Worm (Caenorhabditis elegans) whole organism, L4 larva: ENCODE results near the gene lin-13.

Experiments
- D1046.2 ChIP-seq: fragments of 200-800 bp; sonication (Bioruptor generic); IDR thresholded peaks from 2 replicates; pipeline ENCODE4 v1.3.6; 2022; ENCODE audit warnings: missing genetic modification characterization, missing compliant biosample characterization
- Y75B8A.6 ChIP-seq: fragments of 200-800 bp; sonication (Bioruptor generic); IDR thresholded peaks from 2 replicates; pipeline ENCODE4 v1.3.6; 2022; ENCODE audit warnings: missing genetic modification reagents, missing genetic modification characterization, missing compliant biosample characterization
- aha-1 ChIP-seq: fragments of 150-350 bp; peaks from one replicate; lab custom pipeline; 2014; ENCODE audit warnings: missing biosample characterization, missing genetic modification characterization
- ama-1 ChIP-seq: fragments of 150-350 bp; optimal IDR thresholded peaks from 2 replicates; lab custom pipeline; 2014; ENCODE audit warnings: inconsistent platforms, mixed read lengths
- ceh-20 ChIP-seq: fragments of 200-800 bp; sonication (Bioruptor generic); IDR thresholded peaks from 2 replicates; pipeline ENCODE4 v1.3.6; 2022; ENCODE audit warnings: missing genetic modification reagents, missing genetic modification characterization, missing compliant biosample characterization
- ceh-28 ChIP-seq: fragments of 150-350 bp; optimal IDR thresholded peaks from 2 replicates; lab custom pipeline; 2014; ENCODE audit warnings: missing biosample characterization, missing genetic modification reagents, missing genetic modification characterization
- ceh-44 ChIP-seq: fragments of 200-800 bp; sonication (Bioruptor generic); IDR thresholded peaks from 2 replicates; pipeline ENCODE4 v1.3.6; 2022; ENCODE audit warnings: missing genetic modification reagents, missing genetic modification characterization, missing compliant biosample characterization
- ces-1 ChIP-seq: fragments of 150-350 bp; sonication (generic microtip); optimal IDR thresholded peaks from 4 replicates; lab custom pipeline; 2014; ENCODE audit warnings: missing biosample characterization, missing genetic modification reagents, missing genetic modification characterization
- ctbp-1 ChIP-seq: fragments of 200-800 bp; sonication (Bioruptor generic); IDR thresholded peaks from 2 replicates; pipeline ENCODE4 v1.3.6; 2022; ENCODE audit warnings: missing genetic modification reagents, missing genetic modification characterization, missing compliant biosample characterization
- daf-16 ChIP-seq, 3 experiments: sonication (generic microtip); optimal IDR thresholded peaks; 2 replicates each; lab custom pipeline; 2016 to 2017; ENCODE audit warnings: missing genetic modification characterization in 3 of 3, missing genetic modification reagents in 3 of 3, mild to moderate bottlenecking in 2 of 3, missing compliant biosample characterization in 2 of 3, missing biosample characterization in 1 of 3, moderate library complexity in 1 of 3
- dmd-6 ChIP-seq: fragments of 200-800 bp; sonication (Bioruptor generic); IDR thresholded peaks from 2 replicates; pipeline ENCODE4 v1.3.6; 2022; ENCODE audit warnings: missing genetic modification reagents, missing genetic modification characterization, missing compliant biosample characterization
- dpl-1 ChIP-seq: fragments of 150-350 bp; optimal IDR thresholded peaks from 2 replicates; lab custom pipeline; 2014; ENCODE audit warnings: missing biosample characterization, missing genetic modification reagents, missing genetic modification characterization
- dve-1 ChIP-seq: sonication (generic microtip); optimal IDR thresholded peaks from 2 replicates; lab custom pipeline; 2017; ENCODE audit warnings: antibody characterized with exemption, mild to moderate bottlenecking, missing genetic modification characterization, missing compliant biosample characterization; ENCODE audit not compliant: insufficient read depth
- egl-43 ChIP-seq: fragments of 200-800 bp; sonication (Bioruptor generic); IDR thresholded peaks from 2 replicates; pipeline ENCODE4 v1.3.6; 2022; ENCODE audit warnings: missing genetic modification reagents, missing genetic modification characterization, missing compliant biosample characterization
- fkh-10 ChIP-seq: fragments of 150-350 bp; optimal IDR thresholded peaks from 2 replicates; lab custom pipeline; 2014; ENCODE audit warnings: missing biosample characterization, missing genetic modification reagents, missing genetic modification characterization
- fos-1 ChIP-seq: fragments of 150-350 bp; optimal IDR thresholded peaks from 2 replicates; lab custom pipeline; 2014; ENCODE audit warnings: missing biosample characterization, missing genetic modification characterization
- gei-8 ChIP-seq: fragments of 200-800 bp; sonication (Bioruptor generic); optimal IDR thresholded peaks from 2 replicates; lab custom pipeline; 2018; ENCODE audit warnings: mild to moderate bottlenecking, missing genetic modification characterization, missing compliant biosample characterization
- hif-1 ChIP-seq, 2 experiments: sonication (generic microtip); optimal IDR thresholded peaks; 2 replicates each; lab custom pipeline; 2016 to 2017; ENCODE audit warnings: missing compliant biosample characterization in 2 of 2, missing genetic modification characterization in 2 of 2, missing genetic modification reagents in 2 of 2, missing genotype in 2 of 2, mild to moderate bottlenecking in 1 of 2
- hlh-11 ChIP-seq: fragments of 200-800 bp; sonication (Bioruptor generic); optimal IDR thresholded peaks from 2 replicates; lab custom pipeline; 2018; ENCODE audit warnings: mild to moderate bottlenecking, missing genetic modification characterization, missing compliant biosample characterization
- hlh-30 ChIP-seq: sonication (generic microtip); optimal IDR thresholded peaks from 2 replicates; lab custom pipeline; 2017; ENCODE audit warnings: antibody characterized with exemption, mild to moderate bottlenecking, missing genetic modification characterization, missing compliant biosample characterization; ENCODE audit not compliant: insufficient read depth
- lsy-2 ChIP-seq, 2 experiments: fragments of 150-350 bp in 1 of 2; sonication (generic microtip) in 1 of 2; optimal IDR thresholded peaks; 2 replicates each; lab custom pipeline; 2014 to 2017; ENCODE audit warnings: missing biosample characterization in 2 of 2, missing genetic modification characterization in 2 of 2
- madf-5 ChIP-seq, 2 experiments: fragments of 200-800 bp; sonication (Bioruptor generic); IDR thresholded peaks; 2 replicates each; pipeline ENCODE4 v1.3.6; 2022; ENCODE audit warnings: missing compliant biosample characterization in 2 of 2, missing genetic modification characterization in 2 of 2
- mdl-1 ChIP-seq, 2 experiments: fragments of 150-350 bp in 1 of 2; sonication (generic microtip) in 1 of 2; optimal IDR thresholded peaks; 2 replicates each; lab custom pipeline; 2014 to 2017; ENCODE audit warnings: missing biosample characterization in 2 of 2, missing genetic modification characterization in 2 of 2
- mep-1 ChIP-seq: fragments of 150-350 bp; sonication (generic microtip); optimal IDR thresholded peaks from 3 replicates; lab custom pipeline; 2014; ENCODE audit warnings: missing biosample characterization, missing genetic modification characterization
- nhr-11 ChIP-seq: fragments of 150-350 bp; optimal IDR thresholded peaks from 2 replicates; lab custom pipeline; 2014; ENCODE audit warnings: missing biosample characterization, missing genetic modification characterization
- nhr-25 ChIP-seq: sonication (generic microtip); optimal IDR thresholded peaks from 2 replicates; lab custom pipeline; 2017; ENCODE audit warnings: missing genetic modification characterization, mild to moderate bottlenecking, missing compliant biosample characterization, antibody characterized with exemption, moderate library complexity, borderline replicate concordance; ENCODE audit not compliant: insufficient read depth
- nhr-28 ChIP-seq: fragments of 150-350 bp; optimal IDR thresholded peaks from 2 replicates; lab custom pipeline; 2014; ENCODE audit warnings: missing biosample characterization, missing genetic modification characterization
- nhr-48 ChIP-seq: sonication (generic microtip); optimal IDR thresholded peaks from 2 replicates; lab custom pipeline; 2016; ENCODE audit warnings: mild to moderate bottlenecking, missing genetic modification characterization, missing compliant biosample characterization
- nhr-76 ChIP-seq: fragments of 150-350 bp; optimal IDR thresholded peaks from 2 replicates; lab custom pipeline; 2014; ENCODE audit warnings: missing biosample characterization, missing genetic modification characterization
- pha-4 ChIP-seq, 2 experiments: fragments of 150-350 bp in 1 of 2; fragments of 200-800 bp in 1 of 2; sonication (Bioruptor generic) in 1 of 2; IDR thresholded peaks in 1 of 2; optimal IDR thresholded peaks in 1 of 2; 2 replicates each; pipeline versions ENCODE4 v1.3.6 to Lab custom; 2014 to 2022; ENCODE audit warnings: missing genetic modification characterization in 2 of 2, missing genetic modification reagents in 2 of 2, missing biosample characterization in 1 of 2, missing compliant biosample characterization in 1 of 2
- rbr-2 ChIP-seq: sonication (generic microtip); optimal IDR thresholded peaks from 2 replicates; lab custom pipeline; 2016; ENCODE audit warnings: missing genotype, missing genetic modification characterization, missing compliant biosample characterization
- snpc-1.2 ChIP-seq: fragments of 200-800 bp; sonication (Bioruptor generic); IDR thresholded peaks from 2 replicates; pipeline ENCODE4 v1.3.6; 2022; ENCODE audit warnings: missing genetic modification reagents, missing genetic modification characterization, missing compliant biosample characterization
- snpc-4 ChIP-seq: fragments of 150-350 bp; optimal IDR thresholded peaks from 2 replicates; lab custom pipeline; 2014; ENCODE audit warnings: missing biosample characterization, missing genetic modification characterization
- tag-97 ChIP-seq: fragments of 200-800 bp; sonication (Bioruptor generic); IDR thresholded peaks from 2 replicates; pipeline ENCODE4 v1.3.6; 2022; ENCODE audit warnings: missing genetic modification characterization, missing compliant biosample characterization
- tra-1 ChIP-seq: fragments of 200-800 bp; sonication (Bioruptor generic); IDR thresholded peaks from 2 replicates; pipeline ENCODE4 v1.3.6; 2022; ENCODE audit warnings: missing genetic modification reagents, missing genetic modification characterization, missing compliant biosample characterization
- unc-39 ChIP-seq: sonication (generic microtip); optimal IDR thresholded peaks from 2 replicates; lab custom pipeline; 2017; ENCODE audit warnings: missing biosample characterization, missing genetic modification characterization
- unc-62 ChIP-seq, 3 experiments: fragments of 150-350 bp in 1 of 3; sonication (generic microtip); optimal IDR thresholded peaks in 2 of 3; peaks in 1 of 3; 1 replicate in 1 of 3; 2 replicates in 2 of 3; lab custom pipeline; 2014 to 2017; ENCODE audit warnings: missing biosample characterization in 3 of 3, missing genetic modification characterization in 3 of 3, missing genetic modification reagents in 3 of 3, missing genotype in 1 of 3
- zip-2 ChIP-seq: fragments of 150-350 bp; optimal IDR thresholded peaks from 2 replicates; lab custom pipeline; 2014; ENCODE audit warnings: missing biosample characterization, missing genetic modification characterization
- ztf-7 ChIP-seq: fragments of 150-350 bp; optimal IDR thresholded peaks from 2 replicates; lab custom pipeline; 2014; ENCODE audit warnings: missing biosample characterization, missing genetic modification characterization

lin-13 gene

ce11 chrIII:7723412-7724068, 14.2 kb upstream of the lin-13 start:
- TF ChIP-seq aha-1 (tag; lab: Kevin White, UChicago) (peak; percentile 64), ces-1 (GFP tag; lab: Kevin White, UChicago) (no peak), nhr-25 (tag; lab: Kevin White, UChicago) (no peak), hif-1 (tag; optimal IDR thresholded peaks at IDR 0.05; lab: Kevin White, UChicago) (peak in 1 of 2 experiments; percentile 45), ctbp-1 (peak; percentile 51; the same call in 1 of the 2 replicates), nhr-48 (tag; lab: Kevin White, UChicago) (peak; percentile 53), D1046.2 (GFP tag; lab: Robert Waterston, UW) (no peak), ama-1 (lab: Kevin White, UChicago) (peak; percentile 38), unc-62 (GFP tag; optimal IDR thresholded peaks at IDR 0.05 in 1 of 2; lab: Kevin White, UChicago) (peak in 1 of 2 experiments; percentile 93), unc-62 (tag; optimal IDR thresholded peaks at IDR 0.05; lab: Kevin White, UChicago) (peak; percentile 10), nhr-76 (peak; percentile 9), zip-2 (tag; lab: Kevin White, UChicago) (peak; percentile 44), unc-39 (tag; lab: Kevin White, UChicago) (no peak), dmd-6 (GFP tag; lab: Robert Waterston, UW) (0 out of 2 replicates have a peak, but pooled peaks have one; percentile 23), gei-8 (GFP tag; lab: Kevin White, UChicago) (no peak), fkh-10 (GFP tag; lab: Kevin White, UChicago) (peak; percentile 72), hlh-11 (tag; lab: Kevin White, UChicago) (peak; percentile 57), dve-1 (tag; lab: Kevin White, UChicago) (peak; percentile 68), ceh-20 (GFP tag; lab: Robert Waterston, UW) (peak; percentile 35; the same call in 1 of the 2 replicates), mep-1 (peak; percentile 65), mdl-1 (tag; optimal IDR thresholded peaks at IDR 0.05; lab: Kevin White, UChicago) (peak in 1 of 2 experiments; percentile 54), dpl-1 (GFP tag; lab: Kevin White, UChicago) (peak; percentile 29), nhr-28 (tag; lab: Kevin White, UChicago) (peak; percentile 3), rbr-2 (tag; lab: Kevin White, UChicago) (peak; percentile 58), daf-16 (GFP tag; optimal IDR thresholded peaks at IDR 0.05; lab: Kevin White, UChicago) (peak in 1 of 2 experiments; percentile 70), daf-16 (tag; optimal IDR thresholded peaks at IDR 0.05; lab: Kevin White, UChicago) (no peak), tra-1 (0 out of 2 replicates have a peak, but pooled peaks have one; percentile 44), lsy-2 (tag; optimal IDR thresholded peaks at IDR 0.05; lab: Kevin White, UChicago) (peak in 1 of 2 experiments; percentile 55), ceh-44 (GFP tag; lab: Robert Waterston, UW) (no peak), Y75B8A.6 (GFP tag; lab: Robert Waterston, UW) (0 out of 2 replicates have a peak, but pooled peaks have one; percentile 10)

ce11 chrIII:7722999-7723398, 13.7 kb upstream of the lin-13 start:
- TF ChIP-seq ztf-7 (tag; lab: Kevin White, UChicago) (no peak), madf-5 (GFP tag; IDR thresholded peaks at IDR 0.05; lab: Robert Waterston, UW) (no peak), unc-62 (GFP tag; optimal IDR thresholded peaks at IDR 0.05 in 1 of 2; lab: Kevin White, UChicago) (peak in 1 of 2 experiments; percentile 16), unc-62 (tag; optimal IDR thresholded peaks at IDR 0.05; lab: Kevin White, UChicago) (no peak), fkh-10 (GFP tag; lab: Kevin White, UChicago) (peak; percentile 64), snpc-1.2 (GFP tag; lab: Robert Waterston, UW) (no peak), pha-4 (GFP tag; IDR thresholded peaks at IDR 0.05; lab: Robert Waterston, UW) (no peak), pha-4 (tag; optimal IDR thresholded peaks at IDR 0.05; lab: Kevin White, UChicago) (no peak), ceh-28 (tag; lab: Kevin White, UChicago) (no peak), nhr-11 (tag; lab: Kevin White, UChicago) (no peak), nhr-25 (tag; lab: Kevin White, UChicago) (no peak), snpc-4 (tag; lab: Kevin White, UChicago) (no peak), hlh-30 (peak; percentile 25), tra-1 (0 out of 2 replicates have a peak, but pooled peaks have one; percentile 6), ctbp-1 (0 out of 2 replicates have a peak, but pooled peaks have one; percentile 29), tag-97 (GFP tag; lab: Robert Waterston, UW) (no peak), egl-43 (no peak), unc-39 (tag; lab: Kevin White, UChicago) (no peak), Y75B8A.6 (GFP tag; lab: Robert Waterston, UW) (no peak), aha-1 (tag; lab: Kevin White, UChicago) (peak; percentile 48), fos-1 (tag; lab: Kevin White, UChicago) (no peak)
